Worm (Caenorhabditis elegans): ENCODE data around the gene pmk-1.
A peak's percentile ranks its signal among the peaks of the same experiment; 100 is the strongest.
"Not testable (repeated sequence)": the region's sequence is repeated elsewhere in the genome, so short reads cannot be mapped to it uniquely, and the experiment has no call there.

pmk-1 gene

ce11 chrIV:8148494-8148893 lies at the start of gene pmk-1:
pmk-1 (plus strand) TSS chrIV:8148794.
- no peak for TF ChIP-seq dao-5 (tag; optimal IDR thresholded peaks at IDR 0.05)
- no peak for TF ChIP-seq W03F9.2 (tag; optimal IDR thresholded peaks at IDR 0.05)
- no peak for TF ChIP-seq him-1 (tag; optimal IDR thresholded peaks at IDR 0.05)

DNA sequence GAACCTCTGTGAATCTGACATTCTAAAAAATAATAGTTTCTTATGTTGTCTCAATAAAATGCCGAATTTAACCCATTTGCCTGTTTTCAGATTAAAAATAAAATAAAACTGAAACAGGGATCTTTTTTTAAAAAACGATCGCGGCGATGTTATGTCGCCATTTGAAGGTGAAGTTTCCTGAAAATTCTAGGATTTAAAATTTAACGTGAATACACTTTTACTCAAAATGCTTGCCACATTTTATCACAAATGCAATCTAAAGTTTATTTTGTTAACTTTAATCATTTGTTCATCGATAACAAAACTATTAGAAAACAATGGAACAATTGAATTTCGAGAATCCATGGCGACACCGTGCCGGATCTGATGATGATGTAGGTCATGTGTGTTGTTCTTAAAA lies 49.0 kb upstream of the pmk-1 start, which contains the start of gene Y42H9AR.2:
Y42H9AR.2 (plus strand) TSS at position 301 of the 400 bp plus-strand sequence.
- TF ChIP-seq him-1 (tag; optimal IDR thresholded peaks at IDR 0.05) (no peak), dao-5 (tag; optimal IDR thresholded peaks at IDR 0.05) (no peak), W03F9.2 (tag; optimal IDR thresholded peaks at IDR 0.05) (no peak)

DNA sequence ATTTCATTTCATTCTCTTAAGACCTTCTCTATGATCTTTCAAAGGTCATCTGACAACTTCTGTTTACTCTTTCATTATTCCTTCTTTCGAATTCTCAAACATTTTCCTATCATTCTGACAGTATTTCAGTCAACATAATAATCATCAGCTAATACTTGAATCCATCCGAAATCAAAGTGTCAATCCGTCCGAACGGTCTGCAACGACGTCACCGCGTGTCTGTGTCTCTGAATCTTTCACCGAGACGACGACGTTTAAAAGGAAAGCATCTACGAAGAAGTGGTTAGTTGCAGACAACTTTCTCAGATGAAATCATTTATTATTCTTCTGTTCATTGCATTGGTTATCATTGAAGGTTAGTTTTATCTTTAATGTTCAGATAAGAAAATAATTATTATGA lies 46.4 kb upstream of the pmk-1 start, which contains the start of gene Y42H9AR.5:
Y42H9AR.5 (plus strand) TSS at position 301 of the 400 bp plus-strand sequence.
- TF ChIP-seq him-1 (tag; optimal IDR thresholded peaks at IDR 0.05) (no peak), dao-5 (tag; optimal IDR thresholded peaks at IDR 0.05) (no peak), W03F9.2 (tag; optimal IDR thresholded peaks at IDR 0.05) (no peak)

- no peak for TF ChIP-seq dao-5 (tag; optimal IDR thresholded peaks at IDR 0.05)
- no peak for TF ChIP-seq W03F9.2 (tag; optimal IDR thresholded peaks at IDR 0.05)
- TF ChIP-seq him-1 (tag; optimal IDR thresholded peaks at IDR 0.05), result no peak
Measured at ce11 chrIV:8103196-8103595, 45.4 kb upstream of the pmk-1 start.

DNA sequence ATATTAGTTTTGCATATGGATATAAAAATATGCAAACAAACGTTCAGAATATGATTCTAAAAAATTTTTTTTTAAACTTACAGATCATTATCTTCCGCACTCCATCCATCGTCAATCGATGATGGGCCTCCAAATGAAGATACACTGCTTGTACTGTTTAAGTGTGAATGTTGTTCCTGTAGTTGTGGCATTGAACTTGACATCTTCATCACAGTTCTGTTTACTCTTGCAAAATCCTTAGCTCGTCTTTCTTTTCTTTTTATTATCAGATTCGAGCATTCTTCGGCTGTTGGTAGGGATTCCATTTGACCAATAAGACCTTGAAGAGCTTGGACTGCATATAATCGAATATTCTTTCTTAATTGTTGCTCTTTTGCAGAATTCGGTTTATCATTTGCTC lies 43.5 kb upstream of the pmk-1 start:
- TF ChIP-seq W03F9.2 (tag; optimal IDR thresholded peaks at IDR 0.05), result no peak
- no peak for TF ChIP-seq him-1 (tag; optimal IDR thresholded peaks at IDR 0.05)
- TF ChIP-seq dao-5 (tag; optimal IDR thresholded peaks at IDR 0.05), result no peak

- TF ChIP-seq W03F9.2 (tag; optimal IDR thresholded peaks at IDR 0.05) (no peak), him-1 (tag; optimal IDR thresholded peaks at IDR 0.05) (no peak), dao-5 (tag; optimal IDR thresholded peaks at IDR 0.05) (no peak)
Measured at ce11 chrIV:8107502-8107901, 41.1 kb upstream of the pmk-1 start, which contains the start of gene rabs-5. rabs-5 (minus strand) TSS chrIV:8107602.

- no peak for TF ChIP-seq dao-5 (tag; optimal IDR thresholded peaks at IDR 0.05)
- TF ChIP-seq him-1 (tag; optimal IDR thresholded peaks at IDR 0.05), result no peak
- no peak for TF ChIP-seq W03F9.2 (tag; optimal IDR thresholded peaks at IDR 0.05)
Measured at ce11 chrIV:8112187-8112586, 36.4 kb upstream of the pmk-1 start, which contains the start of gene Y42H9AR.4. Y42H9AR.4 (minus strand) TSS chrIV:8112218.

- TF ChIP-seq dao-5 (tag; optimal IDR thresholded peaks at IDR 0.05) (no peak), W03F9.2 (tag; optimal IDR thresholded peaks at IDR 0.05) (no peak), him-1 (tag; optimal IDR thresholded peaks at IDR 0.05) (no peak)
Measured at ce11 chrIV:8112646-8113045, 35.9 kb upstream of the pmk-1 start.

DNA sequence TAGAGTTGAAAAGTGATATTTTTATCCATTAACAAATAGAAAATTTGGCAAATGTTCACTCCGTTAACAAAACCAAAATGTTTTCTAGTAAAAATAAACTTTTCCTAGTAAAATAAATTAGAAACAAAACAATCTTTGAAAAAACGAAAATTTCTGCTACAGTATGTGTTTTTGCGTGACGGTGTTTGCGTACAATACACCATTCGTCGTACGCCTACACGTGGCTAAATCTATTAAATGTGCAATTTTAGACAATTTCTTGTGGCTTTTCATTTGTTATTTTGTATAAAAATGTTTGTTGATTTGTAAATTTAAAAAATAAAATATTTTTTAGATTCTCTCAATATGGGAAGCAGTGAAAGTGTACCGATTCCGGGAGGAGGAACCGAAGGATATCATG lies 35.4 kb upstream of the pmk-1 start, which contains the start of gene Y42H9AR.1:
Y42H9AR.1 (plus strand) TSS at position 233 of the 400 bp plus-strand sequence.
- TF ChIP-seq him-1 (tag; optimal IDR thresholded peaks at IDR 0.05) (no peak), W03F9.2 (tag; optimal IDR thresholded peaks at IDR 0.05) (peak; percentile 61), dao-5 (tag; optimal IDR thresholded peaks at IDR 0.05) (no peak)

DNA sequence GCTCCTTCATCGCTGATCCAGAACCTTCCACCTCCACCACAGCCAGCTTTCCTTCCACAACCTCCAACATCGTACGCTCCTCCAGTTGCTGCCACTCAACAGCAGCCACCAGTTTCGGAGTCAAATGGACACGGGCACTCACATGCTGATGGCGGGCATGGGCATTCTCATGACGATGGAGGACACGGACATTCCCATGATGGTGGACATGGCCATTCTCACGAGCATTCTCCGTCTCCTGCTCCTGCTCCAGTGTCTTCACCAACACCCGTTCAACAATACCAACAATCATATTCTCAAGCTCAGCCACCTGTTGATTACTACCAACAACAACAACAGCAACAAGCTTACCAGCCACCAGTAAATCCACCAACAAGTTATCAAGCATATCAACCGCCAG lies 34.1 kb upstream of the pmk-1 start:
- TF ChIP-seq dao-5 (tag; optimal IDR thresholded peaks at IDR 0.05) (no peak), W03F9.2 (tag; optimal IDR thresholded peaks at IDR 0.05) (no peak), him-1 (tag; optimal IDR thresholded peaks at IDR 0.05) (no peak)

- TF ChIP-seq him-1 (tag; optimal IDR thresholded peaks at IDR 0.05) (no peak), dao-5 (tag; optimal IDR thresholded peaks at IDR 0.05) (no peak), W03F9.2 (tag; optimal IDR thresholded peaks at IDR 0.05) (no peak)
Measured at ce11 chrIV:8115462-8115861, 33.1 kb upstream of the pmk-1 start, which contains the start of gene irld-8. irld-8 (plus strand) TSS chrIV:8115762.

DNA sequence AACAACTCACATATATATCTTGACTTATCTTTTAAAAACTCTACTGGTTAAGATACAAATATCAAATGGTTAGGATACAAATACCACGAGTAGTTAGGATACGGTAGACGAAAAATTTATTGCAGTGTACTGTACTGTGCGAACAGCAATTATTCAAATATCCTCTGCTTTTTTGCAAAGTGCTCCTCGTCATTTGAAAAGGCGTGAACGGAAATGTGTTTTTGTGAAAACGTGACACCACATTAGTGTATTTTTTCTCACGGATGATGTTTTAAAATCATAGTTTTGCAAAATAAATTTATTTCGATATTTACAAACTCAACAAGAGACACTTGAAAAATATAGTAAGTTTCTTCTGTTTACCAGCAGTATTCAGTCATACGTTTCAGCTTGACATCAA lies 29.8 kb upstream of the pmk-1 start, which contains the start of gene F42G8.8:
F42G8.8 (plus strand) TSS at position 301 of the 400 bp plus-strand sequence.
- TF ChIP-seq W03F9.2 (tag; optimal IDR thresholded peaks at IDR 0.05), result no peak
- no peak for TF ChIP-seq him-1 (tag; optimal IDR thresholded peaks at IDR 0.05)
- TF ChIP-seq dao-5 (tag; optimal IDR thresholded peaks at IDR 0.05), result no peak

DNA sequence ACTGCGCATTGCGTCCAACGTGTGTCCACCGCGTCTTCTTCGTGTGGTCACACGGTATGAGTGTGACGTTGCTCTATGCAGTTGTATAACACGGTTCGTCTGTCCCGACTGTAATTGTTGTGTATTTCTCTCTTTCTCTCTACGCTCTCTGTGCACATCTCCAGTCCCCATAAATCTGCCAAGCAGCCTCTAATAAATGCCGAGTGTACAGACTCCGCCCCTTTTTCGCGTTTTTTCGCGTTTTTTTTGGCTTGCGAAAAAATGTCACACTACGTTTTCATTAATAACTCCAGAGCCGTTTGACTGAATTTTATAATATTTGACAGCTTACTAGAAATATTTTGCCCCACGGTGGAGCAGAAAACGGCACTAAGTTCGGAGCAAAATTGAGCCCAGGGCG lies 26.2 kb upstream of the pmk-1 start, which contains the start of gene erp-44.3:
erp-44.3 (plus strand) TSS at position 301 of the 400 bp plus-strand sequence.
- not testable (repeated sequence) for TF ChIP-seq him-1, dao-5, W03F9.2 (tag; optimal IDR thresholded peaks at IDR 0.05)

ce11 chrIV:8126902-8127301 lies 21.7 kb upstream of the pmk-1 start, which contains the start of gene ceph-41:
ceph-41 (plus strand) TSS chrIV:8127202.
- TF ChIP-seq W03F9.2 (tag; optimal IDR thresholded peaks at IDR 0.05) (no peak), him-1 (tag; optimal IDR thresholded peaks at IDR 0.05) (no peak), dao-5 (tag; optimal IDR thresholded peaks at IDR 0.05) (no peak)

DNA sequence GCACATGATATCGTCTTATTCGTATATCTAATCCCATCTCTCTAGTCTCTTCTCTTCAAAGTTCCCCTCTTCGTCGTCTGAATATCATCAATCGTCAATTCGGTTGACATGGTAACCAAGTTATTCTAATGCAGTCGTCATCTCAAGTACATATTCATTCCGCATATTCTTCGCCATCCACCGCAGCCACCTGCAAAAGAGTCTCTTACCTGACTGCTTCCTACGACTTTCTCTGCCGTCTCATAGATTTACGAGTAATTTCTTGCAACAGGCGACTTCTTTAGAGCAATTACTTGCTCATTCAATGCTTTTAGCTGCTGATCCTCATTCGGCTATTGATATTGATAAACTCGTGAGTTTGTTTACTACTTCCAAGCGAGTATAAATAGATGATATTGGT lies 21.2 kb upstream of the pmk-1 start:
- no peak for TF ChIP-seq dao-5 (tag; optimal IDR thresholded peaks at IDR 0.05)
- no peak for TF ChIP-seq W03F9.2 (tag; optimal IDR thresholded peaks at IDR 0.05)
- no peak for TF ChIP-seq him-1 (tag; optimal IDR thresholded peaks at IDR 0.05)

Measured in whole organism, L4/young adult.